Worm (Caenorhabditis elegans) whole organism, mixed stage, embryonic: ENCODE data around the gene nlp-68.
A peak's percentile ranks its signal among the peaks of the same experiment; 100 is the strongest.

Source experiments
- M03D4.4 ChIP-seq: sonication (generic microtip); optimal IDR thresholded peaks from 2 replicates; lab custom pipeline; 2017; ENCODE audit warnings: mild to moderate bottlenecking, missing genetic modification characterization, missing compliant biosample characterization
- bed-3 ChIP-seq: fragments of 200-800 bp; sonication (Bioruptor generic); optimal IDR thresholded peaks from 3 replicates; lab custom pipeline; 2018; ENCODE audit warnings: mild to moderate bottlenecking, missing genetic modification characterization, moderate library complexity, missing compliant biosample characterization
- blmp-1 ChIP-seq: fragments of 150-350 bp; optimal IDR thresholded peaks from 2 replicates; lab custom pipeline; 2014; ENCODE audit warnings: missing biosample characterization, missing genetic modification characterization
- ceh-39 ChIP-seq: fragments of 150-350 bp; optimal IDR thresholded peaks from 2 replicates; lab custom pipeline; 2014; ENCODE audit warnings: missing biosample characterization, missing genetic modification characterization
- ceh-43 ChIP-seq: fragments of 200-800 bp; sonication (Bioruptor generic); optimal IDR thresholded peaks from 2 replicates; lab custom pipeline; 2018; ENCODE audit warnings: mild to moderate bottlenecking, missing genetic modification characterization, moderate library complexity, missing compliant biosample characterization
- ceh-83 ChIP-seq: fragments of 200-800 bp; sonication (Bioruptor generic); optimal IDR thresholded peaks from 2 replicates; lab custom pipeline; 2018; ENCODE audit warnings: mild to moderate bottlenecking, missing genetic modification characterization, missing compliant biosample characterization
- ces-1 ChIP-seq: fragments of 150-350 bp; optimal IDR thresholded peaks from 2 replicates; lab custom pipeline; 2014; ENCODE audit warnings: missing biosample characterization, missing genetic modification reagents, missing genetic modification characterization
- cnd-1 ChIP-seq: fragments of 200-800 bp; sonication (Bioruptor generic); optimal IDR thresholded peaks from 2 replicates; lab custom pipeline; 2018; ENCODE audit warnings: mild to moderate bottlenecking, missing genetic modification characterization, missing compliant biosample characterization
- drap-1 ChIP-seq: fragments of 200-800 bp; sonication (Bioruptor generic); optimal IDR thresholded peaks from 3 replicates; lab custom pipeline; 2018; ENCODE audit warnings: mild to moderate bottlenecking, missing genetic modification characterization, missing compliant biosample characterization
- elt-1 ChIP-seq: sonication (generic microtip); optimal IDR thresholded peaks from 2 replicates; lab custom pipeline; 2017; ENCODE audit warnings: missing genetic modification characterization, mild to moderate bottlenecking, missing compliant biosample characterization, antibody characterized with exemption, moderate library complexity, borderline replicate concordance; ENCODE audit not compliant: insufficient read depth
- elt-3 ChIP-seq: fragments of 150-350 bp; optimal IDR thresholded peaks from 2 replicates; lab custom pipeline; 2014; ENCODE audit warnings: missing biosample characterization, missing genetic modification characterization
- flh-1 ChIP-seq: fragments of 200-800 bp; sonication (Bioruptor generic); optimal IDR thresholded peaks from 2 replicates; lab custom pipeline; 2018; ENCODE audit warnings: mild to moderate bottlenecking, missing genetic modification characterization, moderate library complexity, missing compliant biosample characterization
- ham-2 ChIP-seq: fragments of 200-800 bp; sonication (Bioruptor generic); optimal IDR thresholded peaks from 2 replicates; lab custom pipeline; 2018; ENCODE audit warnings: mild to moderate bottlenecking, missing genetic modification characterization, missing compliant biosample characterization
- hlh-1 ChIP-seq: fragments of 150-350 bp; optimal IDR thresholded peaks from 2 replicates; lab custom pipeline; 2014; ENCODE audit warnings: missing biosample characterization, missing genetic modification reagents, missing genetic modification characterization
- lin-13 ChIP-seq: fragments of 150-350 bp; optimal IDR thresholded peaks from 2 replicates; lab custom pipeline; 2014; ENCODE audit warnings: missing biosample characterization, missing genetic modification characterization
- lsy-2 ChIP-seq: fragments of 150-350 bp; optimal IDR thresholded peaks from 2 replicates; lab custom pipeline; 2014; ENCODE audit warnings: missing biosample characterization, missing genetic modification characterization
- mep-1 ChIP-seq: fragments of 150-350 bp; optimal IDR thresholded peaks from 2 replicates; lab custom pipeline; 2017; ENCODE audit warnings: missing biosample characterization, missing genetic modification reagents, missing genetic modification characterization, inconsistent platforms
- nhr-12 ChIP-seq: fragments of 150-350 bp; optimal IDR thresholded peaks from 2 replicates; lab custom pipeline; 2014; ENCODE audit warnings: missing biosample characterization, missing genetic modification characterization
- nhr-2 ChIP-seq: fragments of 150-350 bp; optimal IDR thresholded peaks from 2 replicates; lab custom pipeline; 2014; ENCODE audit warnings: missing biosample characterization, missing genetic modification characterization
- nhr-237 ChIP-seq: fragments of 150-350 bp; optimal IDR thresholded peaks from 2 replicates; lab custom pipeline; 2014; ENCODE audit warnings: missing biosample characterization, missing genetic modification characterization
- nhr-28 ChIP-seq: fragments of 150-350 bp; optimal IDR thresholded peaks from 2 replicates; lab custom pipeline; 2014; ENCODE audit warnings: missing biosample characterization, missing genetic modification characterization
- nhr-76 ChIP-seq: sonication (generic microtip); optimal IDR thresholded peaks from 2 replicates; lab custom pipeline; 2017; ENCODE audit warnings: missing biosample characterization, missing genetic modification characterization
- pha-4 ChIP-seq: fragments of 150-350 bp; optimal IDR thresholded peaks from 2 replicates; lab custom pipeline; 2018; ENCODE audit warnings: missing biosample characterization, missing genetic modification reagents, missing genetic modification characterization
- sem-2 ChIP-seq: fragments of 200-800 bp; sonication (Bioruptor generic); optimal IDR thresholded peaks from 2 replicates; lab custom pipeline; 2018; ENCODE audit warnings: mild to moderate bottlenecking, missing genetic modification characterization, missing compliant biosample characterization
- snpc-4 ChIP-seq: fragments of 150-350 bp; optimal IDR thresholded peaks from 2 replicates; lab custom pipeline; 2014; ENCODE audit warnings: missing biosample characterization, missing genetic modification characterization
- sptf-1 ChIP-seq: sonication (generic microtip); optimal IDR thresholded peaks from 2 replicates; lab custom pipeline; 2017; ENCODE audit warnings: mild to moderate bottlenecking, missing genetic modification characterization, moderate library complexity, missing compliant biosample characterization
- tbx-8 ChIP-seq: fragments of 200-800 bp; sonication (Bioruptor generic); optimal IDR thresholded peaks from 2 replicates; lab custom pipeline; 2018; ENCODE audit warnings: mild to moderate bottlenecking, missing genetic modification characterization, moderate library complexity, missing compliant biosample characterization
- unc-120 ChIP-seq: sonication (generic microtip); optimal IDR thresholded peaks from 2 replicates; lab custom pipeline; 2017; ENCODE audit warnings: missing genetic modification characterization, missing compliant biosample characterization; ENCODE audit not compliant: poor library complexity, severe bottlenecking
- unc-39 ChIP-seq: fragments of 150-350 bp; optimal IDR thresholded peaks from 2 replicates; lab custom pipeline; 2014; ENCODE audit warnings: missing biosample characterization, missing genetic modification characterization
- unc-62 ChIP-seq: fragments of 150-350 bp; optimal IDR thresholded peaks from 2 replicates; lab custom pipeline; 2014; ENCODE audit warnings: missing biosample characterization, missing genetic modification reagents, missing genetic modification characterization
- ztf-11 ChIP-seq: fragments of 150-350 bp; optimal IDR thresholded peaks from 2 replicates; lab custom pipeline; 2014; ENCODE audit warnings: missing biosample characterization, missing genetic modification characterization

The nlp-68 gene

DNA sequence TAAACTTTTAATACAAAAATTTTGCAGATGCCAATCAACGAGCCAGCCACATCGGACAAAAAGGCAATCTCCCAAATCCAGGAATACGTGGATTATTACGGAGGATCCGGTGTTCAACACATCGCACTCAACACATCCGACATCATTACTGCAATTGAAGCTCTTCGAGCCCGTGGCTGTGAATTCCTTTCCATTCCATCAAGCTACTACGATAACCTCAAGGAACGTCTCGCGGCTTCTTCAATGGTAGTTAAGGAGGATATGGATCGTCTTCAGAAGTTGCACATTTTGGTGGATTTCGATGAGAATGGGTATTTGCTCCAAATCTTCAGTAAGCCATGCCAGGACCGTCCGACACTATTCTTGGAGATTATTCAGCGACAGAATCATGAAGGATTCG, 2.0 kb downstream of the nlp-68 start:
- TF ChIP-seq unc-39 (tag; lab: Kevin White, UChicago) (no peak), bed-3 (GFP tag; lab: Kevin White, UChicago) (no peak), cnd-1 (tag; lab: Kevin White, UChicago) (no peak), nhr-237 (tag; lab: Kevin White, UChicago) (no peak), nhr-12 (tag; lab: Kevin White, UChicago) (no peak), mep-1 (tag; lab: Kevin White, UChicago) (no peak), M03D4.4 (no peak)

- no peak for TF ChIP-seq nhr-28 (tag; lab: Kevin White, UChicago)
- TF ChIP-seq blmp-1 (tag; lab: Kevin White, UChicago), result no peak
- TF ChIP-seq unc-39 (tag; lab: Kevin White, UChicago), result no peak
- TF ChIP-seq hlh-1 (tag; lab: Kevin White, UChicago), result no peak
- TF ChIP-seq ces-1, result no peak
- no peak for TF ChIP-seq unc-62 (GFP tag; lab: Kevin White, UChicago)
- TF ChIP-seq, all 35 proteins: peak for 0
Observed at ce11 chrIII:10536087-10536723, 2.8 kb downstream of the nlp-68 start.

DNA sequence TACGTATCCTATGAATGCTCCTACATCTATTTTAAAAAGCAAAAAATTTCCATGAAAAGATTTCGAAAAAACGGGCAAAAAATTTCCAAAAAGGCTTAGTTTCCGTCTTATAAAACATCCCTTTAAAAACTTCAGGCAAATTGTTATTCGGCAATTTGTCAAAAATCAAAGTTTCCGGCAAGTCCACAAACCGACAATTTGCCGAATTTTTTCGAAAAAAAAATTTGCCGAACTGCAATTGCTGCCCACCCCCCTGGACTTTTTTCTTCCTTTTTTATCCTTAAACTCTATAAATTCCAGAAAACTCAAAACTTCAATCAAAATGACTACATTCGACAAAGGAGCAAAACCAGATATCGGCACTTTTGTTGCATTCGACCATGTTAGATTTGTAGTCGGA, 3.7 kb downstream of the nlp-68 start, which contains the start of gene hpd-1:
hpd-1 (plus strand) TSS at position 301 of the 400 bp plus-strand sequence.
- TF ChIP-seq nhr-28 (tag; lab: Kevin White, UChicago) (no peak), nhr-237 (tag; lab: Kevin White, UChicago) (no peak), nhr-76 (tag; lab: Kevin White, UChicago) (no peak), blmp-1 (tag; lab: Kevin White, UChicago) (no peak), unc-39 (tag; lab: Kevin White, UChicago) (no peak), nhr-2 (tag; lab: Kevin White, UChicago) (no peak), snpc-4 (tag; lab: Kevin White, UChicago) (no peak), ceh-43 (GFP tag; lab: Kevin White, UChicago) (no peak), unc-120 (tag; lab: Kevin White, UChicago) (no peak), ceh-83 (GFP tag; lab: Kevin White, UChicago) (no peak)

ce11 chrIII:10534191-10534590, 4.8 kb downstream of the nlp-68 start:
- no peak for TF ChIP-seq pha-4 (tag; lab: Kevin White, UChicago)
- no peak for TF ChIP-seq unc-120 (tag; lab: Kevin White, UChicago)
- TF ChIP-seq tbx-8, result no peak
- TF ChIP-seq ztf-11 (tag; lab: Kevin White, UChicago), result no peak
- no peak for TF ChIP-seq nhr-237 (tag; lab: Kevin White, UChicago)
- TF ChIP-seq snpc-4 (tag; lab: Kevin White, UChicago), result no peak
- no peak for TF ChIP-seq sptf-1
- no peak for TF ChIP-seq ceh-83 (GFP tag; lab: Kevin White, UChicago)
- no peak for TF ChIP-seq unc-62 (GFP tag; lab: Kevin White, UChicago)

- TF ChIP-seq ceh-39, result no peak
- TF ChIP-seq unc-62 (GFP tag; lab: Kevin White, UChicago), result peak; percentile 30
- no peak for TF ChIP-seq unc-39 (tag; lab: Kevin White, UChicago)
- TF ChIP-seq elt-1 (tag; lab: Kevin White, UChicago), result no peak
- TF ChIP-seq snpc-4 (tag; lab: Kevin White, UChicago), result no peak
- no peak for TF ChIP-seq sptf-1
- no peak for TF ChIP-seq ceh-83 (GFP tag; lab: Kevin White, UChicago)
- no peak for TF ChIP-seq ztf-11 (tag; lab: Kevin White, UChicago)
- peak; percentile 79 for TF ChIP-seq elt-3 (tag; lab: Kevin White, UChicago)
Observed at ce11 chrIII:10533310-10533709, 5.7 kb downstream of the nlp-68 start.

DNA sequence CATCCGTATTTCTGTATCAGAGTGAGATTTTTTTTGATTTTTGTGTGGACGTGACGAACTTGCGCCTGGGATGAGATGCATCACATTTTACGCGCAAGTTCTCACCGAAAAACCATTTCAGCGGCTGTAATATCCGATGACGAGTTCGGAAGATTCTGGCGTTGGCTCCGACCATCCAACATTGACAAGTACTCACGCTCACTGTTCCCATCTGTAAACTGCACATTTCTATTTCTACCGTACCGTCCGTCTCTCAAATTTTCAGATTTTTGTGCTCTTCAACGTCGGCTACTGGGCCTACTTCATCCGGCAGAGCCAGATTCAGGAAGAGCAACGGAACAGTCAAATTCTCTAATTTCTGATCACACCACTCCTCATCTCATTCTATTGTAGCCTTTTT, 11.5 kb downstream of the nlp-68 start:
- TF ChIP-seq ces-1, result no peak
- TF ChIP-seq sem-2 (GFP tag; lab: Kevin White, UChicago), result no peak
- no peak for TF ChIP-seq ztf-11 (tag; lab: Kevin White, UChicago)
- TF ChIP-seq ceh-39, result no peak
- no peak for TF ChIP-seq sptf-1
- no peak for TF ChIP-seq unc-120 (tag; lab: Kevin White, UChicago)
- no peak for TF ChIP-seq unc-62 (GFP tag; lab: Kevin White, UChicago)
- TF ChIP-seq ham-2 (GFP tag; lab: Kevin White, UChicago), result no peak
- TF ChIP-seq lin-13 (tag; lab: Kevin White, UChicago), result no peak
- TF ChIP-seq lsy-2 (tag; lab: Kevin White, UChicago), result no peak
- no peak for TF ChIP-seq ceh-83 (GFP tag; lab: Kevin White, UChicago)
- no peak for TF ChIP-seq drap-1
- TF ChIP-seq nhr-2 (tag; lab: Kevin White, UChicago), result no peak
- no peak for TF ChIP-seq blmp-1 (tag; lab: Kevin White, UChicago)
- TF ChIP-seq cnd-1 (tag; lab: Kevin White, UChicago), result no peak
- TF ChIP-seq flh-1, result no peak
- TF ChIP-seq bed-3 (GFP tag; lab: Kevin White, UChicago), result no peak
- TF ChIP-seq hlh-1 (tag; lab: Kevin White, UChicago), result no peak
- TF ChIP-seq unc-39 (tag; lab: Kevin White, UChicago), result no peak
